Fruit fly (Drosophila melanogaster) whole organism, embryonic: ENCODE measurements around the gene CG31717.

ENCODE experiments used
- Atf6 ChIP-seq: fragments of 200-800 bp; sonication (Bioruptor generic); IDR thresholded peaks from 2 replicates; pipeline ENCODE4 v1.3.6; 2022; ENCODE audit warnings: missing biosample characterization, missing genetic modification characterization
- B-H1 ChIP-seq: fragments of 200-800 bp; sonication (Bioruptor generic); IDR thresholded peaks from 3 replicates; pipeline ENCODE4 v1.3.6; 2022; ENCODE audit warnings: missing biosample characterization, missing genetic modification characterization
- CG10366 ChIP-seq: fragments of 200-800 bp; sonication (Bioruptor generic); IDR thresholded peaks from 2 replicates; pipeline ENCODE4 v1.3.6; 2022; ENCODE audit warnings: missing biosample characterization, missing genetic modification characterization
- CG10959 ChIP-seq: fragments of 200-800 bp; sonication (Bioruptor generic); IDR thresholded peaks from 2 replicates; pipeline ENCODE4 v1.3.6; 2022; ENCODE audit warnings: missing biosample characterization, missing genetic modification characterization
- CG11247 ChIP-seq: fragments of 200-800 bp; sonication (Bioruptor generic); IDR thresholded peaks from 2 replicates; pipeline ENCODE4 v1.3.6; 2022; ENCODE audit warnings: missing biosample characterization, missing genetic modification characterization
- CG12299 ChIP-seq: fragments of 200-800 bp; sonication (Bioruptor generic); optimal IDR thresholded peaks from 2 replicates; lab custom pipeline; 2018; ENCODE audit warnings: missing biosample characterization, mild to moderate bottlenecking, missing genetic modification characterization
- CG12391 ChIP-seq: fragments of 200-800 bp; sonication (Bioruptor generic); optimal IDR thresholded peaks from 3 replicates; lab custom pipeline; 2018; ENCODE audit warnings: missing biosample characterization, mild to moderate bottlenecking, missing genetic modification characterization, moderate library complexity
- CG13123 ChIP-seq: fragments of 200-800 bp; sonication (Bioruptor generic); optimal IDR thresholded peaks from 2 replicates; lab custom pipeline; 2016; ENCODE audit warnings: missing biosample characterization, missing genetic modification characterization
- CG13296 ChIP-seq: fragments of 200-800 bp; sonication (Bioruptor generic); optimal IDR thresholded peaks from 3 replicates; lab custom pipeline; 2018; ENCODE audit warnings: missing biosample characterization, mild to moderate bottlenecking, missing genetic modification characterization
- CG13424 ChIP-seq: fragments of 200-800 bp; sonication (Bioruptor generic); optimal IDR thresholded peaks from 2 replicates; lab custom pipeline; 2019; ENCODE audit warnings: missing biosample characterization, mild to moderate bottlenecking, missing genetic modification characterization, moderate library complexity
- CG13894 ChIP-seq: fragments of 200-800 bp; sonication (Bioruptor generic); optimal IDR thresholded peaks from 3 replicates; lab custom pipeline; 2018; ENCODE audit warnings: missing biosample characterization, mild to moderate bottlenecking, missing genetic modification characterization, moderate library complexity
- CG14014 ChIP-seq: fragments of 200-800 bp; sonication (Bioruptor generic); IDR thresholded peaks from 2 replicates; pipeline ENCODE4 v1.3.6; 2022; ENCODE audit warnings: missing biosample characterization, missing genetic modification characterization
- CG14050 ChIP-seq: fragments of 200-800 bp; sonication (Bioruptor generic); IDR thresholded peaks from 3 replicates; pipeline ENCODE4 v1.3.6; 2022; ENCODE audit warnings: missing biosample characterization, missing genetic modification characterization
- CG17361 ChIP-seq: fragments of 200-800 bp; sonication (Bioruptor generic); IDR thresholded peaks from 3 replicates; pipeline ENCODE4 v1.3.6; 2022; ENCODE audit warnings: missing biosample characterization, missing genetic modification characterization
- CG17568 ChIP-seq: fragments of 200-800 bp; sonication (Bioruptor generic); optimal IDR thresholded peaks from 2 replicates; lab custom pipeline; 2018; ENCODE audit warnings: missing biosample characterization, mild to moderate bottlenecking, missing genetic modification characterization, moderate library complexity
- CG2202 ChIP-seq: fragments of 200-800 bp; sonication (Bioruptor generic); optimal IDR thresholded peaks from 2 replicates; lab custom pipeline; 2018; ENCODE audit warnings: missing biosample characterization, mild to moderate bottlenecking, missing genetic modification characterization
- CG3281 ChIP-seq: fragments of 200-800 bp; sonication (Bioruptor generic); optimal IDR thresholded peaks from 3 replicates; lab custom pipeline; 2017; ENCODE audit warnings: missing biosample characterization, mild to moderate bottlenecking, missing genetic modification characterization
- CG34224 ChIP-seq: fragments of 200-800 bp; sonication (Bioruptor generic); IDR thresholded peaks from 3 replicates; pipeline ENCODE4 v1.3.6; 2022; ENCODE audit warnings: missing biosample characterization, missing genetic modification characterization; ENCODE audit not compliant: partially characterized antibody
- CG3847 ChIP-seq: fragments of 200-800 bp; sonication (Bioruptor generic); IDR thresholded peaks from 2 replicates; pipeline ENCODE4 v1.3.6; 2022; ENCODE audit warnings: missing biosample characterization, missing genetic modification characterization
- CG6175 ChIP-seq: fragments of 200-800 bp; sonication (Bioruptor generic); IDR thresholded peaks from 3 replicates; pipeline ENCODE4 v1.3.6; 2022; ENCODE audit warnings: missing biosample characterization, missing genetic modification characterization
- CG6654 ChIP-seq: fragments of 200-800 bp; sonication (Bioruptor generic); optimal IDR thresholded peaks from 2 replicates; lab custom pipeline; 2017; ENCODE audit warnings: missing biosample characterization, mild to moderate bottlenecking, missing genetic modification characterization
- CG7357 ChIP-seq: fragments of 200-800 bp; sonication (Bioruptor generic); IDR thresholded peaks from 3 replicates; pipeline ENCODE4 v1.3.6; 2022; ENCODE audit warnings: missing biosample characterization, missing genetic modification characterization
- CG7372 ChIP-seq: fragments of 200-800 bp; sonication (Bioruptor generic); IDR thresholded peaks from 2 replicates; pipeline ENCODE4 v1.3.6; 2022; ENCODE audit warnings: missing biosample characterization, missing genetic modification characterization
- CG7963 ChIP-seq: fragments of 200-800 bp; sonication (Bioruptor generic); IDR thresholded peaks from 3 replicates; pipeline ENCODE4 v1.3.6; 2022; ENCODE audit warnings: missing biosample characterization, missing genetic modification characterization; ENCODE audit not compliant: partially characterized antibody
- CTCF ChIP-seq: fragments of 200-800 bp; sonication (Bioruptor generic); optimal IDR thresholded peaks from 2 replicates; lab custom pipeline; 2017; ENCODE audit warnings: missing biosample characterization, mild to moderate bottlenecking, missing genetic modification characterization, moderate library complexity
- Ets65A ChIP-seq: fragments of 200-800 bp; sonication (Bioruptor generic); peaks from one replicate; lab custom pipeline; 2016; ENCODE audit warnings: missing biosample characterization, missing genetic modification characterization
- HLH3B ChIP-seq: fragments of 200-800 bp; sonication (Bioruptor generic); IDR thresholded peaks from 2 replicates; pipeline ENCODE4 v1.3.6; 2022; ENCODE audit warnings: missing biosample characterization, missing genetic modification characterization
- HLHmδ ChIP-seq: fragments of 200-800 bp; sonication (Bioruptor generic); optimal IDR thresholded peaks from 2 replicates; lab custom pipeline; 2018; ENCODE audit warnings: missing biosample characterization, mild to moderate bottlenecking, missing genetic modification characterization, moderate library complexity
- Hr78 ChIP-seq, 2 experiments: fragments of 200-800 bp in 1 of 2; fragments of >200 bp in 1 of 2; sonication (Bioruptor generic) in 1 of 2; optimal IDR thresholded peaks; 2 replicates each; lab custom pipeline; 2017 to 2019; ENCODE audit warnings: missing biosample characterization in 2 of 2, missing genetic modification characterization in 2 of 2, mild to moderate bottlenecking in 1 of 2, moderate library complexity in 1 of 2
- Nf-YC ChIP-seq: fragments of 200-800 bp; optimal IDR thresholded peaks from 3 replicates; lab custom pipeline; 2019; ENCODE audit warnings: missing biosample characterization, mild to moderate bottlenecking, missing genetic modification characterization, moderate library complexity
- Ravus ChIP-seq: fragments of 200-800 bp; sonication (Bioruptor generic); IDR thresholded peaks from 2 replicates; pipeline ENCODE4 v1.3.6; 2022; ENCODE audit warnings: missing biosample characterization, missing genetic modification characterization
- Sin3A ChIP-seq: fragments of >200 bp; optimal IDR thresholded peaks from 2 replicates; lab custom pipeline; 2018
- Trl ChIP-seq, 3 experiments: fragments of >200 bp in 2 of 3; fragments of 200-800 bp in 1 of 3; sonication (Bioruptor generic) in 1 of 3; optimal IDR thresholded peaks; 2 replicates in 1 of 3; 3 replicates in 2 of 3; lab custom pipeline; 2016 to 2017; ENCODE audit warnings: missing biosample characterization in 1 of 3, missing genetic modification characterization in 1 of 3
- Usf ChIP-seq: fragments of 200-800 bp; sonication (Bioruptor generic); optimal IDR thresholded peaks from 2 replicates; lab custom pipeline; 2017; ENCODE audit warnings: missing genotype, missing biosample characterization, missing genetic modification characterization
- ab ChIP-seq: fragments of 200-800 bp; sonication (Bioruptor generic); optimal IDR thresholded peaks from 2 replicates; lab custom pipeline; 2016; ENCODE audit warnings: missing biosample characterization, missing genetic modification characterization
- amos ChIP-seq: fragments of 200-800 bp; sonication (Bioruptor generic); IDR thresholded peaks from 2 replicates; pipeline ENCODE4 v1.3.6; 2022; ENCODE audit warnings: missing biosample characterization, missing genetic modification characterization; ENCODE audit not compliant: partially characterized antibody
- bbx ChIP-seq: fragments of 200-800 bp; sonication (Bioruptor generic); IDR thresholded peaks from 2 replicates; pipeline ENCODE4 v1.3.6; 2022; ENCODE audit warnings: missing biosample characterization, missing genetic modification characterization; ENCODE audit not compliant: partially characterized antibody
- bcd ChIP-seq: fragments of 200-800 bp; sonication (Bioruptor generic); optimal IDR thresholded peaks from 2 replicates; lab custom pipeline; 2017; ENCODE audit warnings: missing biosample characterization, mild to moderate bottlenecking, missing genetic modification characterization
- bigmax ChIP-seq: fragments of 200-800 bp; sonication (Bioruptor generic); optimal IDR thresholded peaks from 2 replicates; lab custom pipeline; 2018; ENCODE audit warnings: missing biosample characterization, mild to moderate bottlenecking, missing genetic modification characterization
- btn ChIP-seq: fragments of 200-800 bp; sonication (Bioruptor generic); optimal IDR thresholded peaks from 2 replicates; lab custom pipeline; 2016; ENCODE audit warnings: missing biosample characterization, missing genetic modification characterization
- chif ChIP-seq, 2 experiments: fragments of 200-800 bp; sonication (Bioruptor generic); optimal IDR thresholded peaks; 3 replicates each; lab custom pipeline; 2016; ENCODE audit warnings: missing biosample characterization in 2 of 2, missing genetic modification characterization in 2 of 2
- da ChIP-seq: fragments of 200-800 bp; sonication (Bioruptor generic); optimal IDR thresholded peaks from 2 replicates; lab custom pipeline; 2016; ENCODE audit warnings: missing biosample characterization, missing genetic modification characterization
- eve ChIP-seq, 2 experiments: fragments of >200 bp; optimal IDR thresholded peaks; 2 replicates each; lab custom pipeline; 2017; ENCODE audit warnings: missing biosample characterization in 2 of 2, missing genetic modification characterization in 2 of 2
- ftz-f1 ChIP-seq: fragments of 200-800 bp; sonication (Bioruptor generic); optimal IDR thresholded peaks from 2 replicates; lab custom pipeline; 2016; ENCODE audit warnings: missing biosample characterization, missing genetic modification characterization
- gro ChIP-seq: fragments of 200-800 bp; sonication (Bioruptor generic); optimal IDR thresholded peaks from 2 replicates; lab custom pipeline; 2016; ENCODE audit warnings: missing biosample characterization, missing genetic modification characterization
- nom ChIP-seq: fragments of 200-800 bp; sonication (Bioruptor generic); optimal IDR thresholded peaks from 2 replicates; lab custom pipeline; 2017; ENCODE audit warnings: missing biosample characterization, missing genetic modification characterization, mild to moderate bottlenecking, moderate library complexity, missing genetic modification reagents
- otp ChIP-seq: fragments of 200-800 bp; sonication (Bioruptor generic); IDR thresholded peaks from 3 replicates; pipeline ENCODE4, ENCODE4 v1.3.6; 2022; ENCODE audit warnings: missing biosample characterization, missing genetic modification characterization
- pfk ChIP-seq: fragments of 200-800 bp; sonication (Bioruptor generic); optimal IDR thresholded peaks from 2 replicates; lab custom pipeline; 2018; ENCODE audit warnings: missing biosample characterization, mild to moderate bottlenecking, missing genetic modification characterization, moderate library complexity
- pum ChIP-seq: fragments of 200-800 bp; sonication (Bioruptor generic); optimal IDR thresholded peaks from 2 replicates; lab custom pipeline; 2016; ENCODE audit warnings: missing biosample characterization, missing genetic modification characterization
- run ChIP-seq: fragments of 200-800 bp; sonication (Bioruptor generic); optimal IDR thresholded peaks from 3 replicates; lab custom pipeline; 2018; ENCODE audit warnings: missing biosample characterization, mild to moderate bottlenecking, missing genetic modification characterization
- sug ChIP-seq: fragments of 200-800 bp; optimal IDR thresholded peaks from 2 replicates; lab custom pipeline; 2019; ENCODE audit warnings: missing biosample characterization, mild to moderate bottlenecking, missing genetic modification characterization, moderate library complexity
- z ChIP-seq: fragments of 200-800 bp; sonication (Bioruptor generic); IDR thresholded peaks from 3 replicates; pipeline ENCODE4 v1.3.6; 2022; ENCODE audit warnings: missing biosample characterization, missing genetic modification characterization

CG31717 gene

dm6 chr2L:10299810-10300147 is 49.2 kb downstream of the CG31717 start, which contains the start of gene CYLD (continued):
- TF ChIP-seq CG7357 (GFP tag; lab: Robert Waterston, UW) = 0 out of 3 replicates have a peak, but pooled peaks have one; percentile 18
- peak; percentile 75; the same call in 2 of the 3 replicates for TF ChIP-seq CG17361 (GFP tag; lab: Robert Waterston, UW)
- TF ChIP-seq bigmax (GFP tag; lab: Kevin White, UChicago) = no peak
- peak; percentile 41; the same call in 1 of the 2 replicates for TF ChIP-seq CG10366 (GFP tag; lab: Robert Waterston, UW)
- TF ChIP-seq CG14050 (GFP tag; lab: Robert Waterston, UW) = peak; percentile 47; the same call in 1 of the 3 replicates
- TF ChIP-seq HLH3B (GFP tag; lab: Robert Waterston, UW) = peak; percentile 44; the same call in 1 of the 2 replicates
- TF ChIP-seq amos = no peak
- TF ChIP-seq CG7963 (GFP tag; lab: Robert Waterston, UW) = no peak
- peak; percentile 72 for TF ChIP-seq CG13296 (GFP tag; lab: Kevin White, UChicago)
- TF ChIP-seq CG7372 (GFP tag; lab: Robert Waterston, UW) = no peak
- no peak for TF ChIP-seq CG6175 (GFP tag; lab: Robert Waterston, UW)
- TF ChIP-seq run (tag; lab: Kevin White, UChicago) = no peak
- TF ChIP-seq HLHmδ (GFP tag; lab: Kevin White, UChicago) = no peak
- TF ChIP-seq bcd (GFP tag; lab: Kevin White, UChicago) = no peak
- no peak for TF ChIP-seq Trl (optimal IDR thresholded peaks at IDR 0.05; lab: Kevin White, UChicago)
- peak; percentile 31 for TF ChIP-seq Trl (GFP tag; optimal IDR thresholded peaks at IDR 0.05; lab: Kevin White, UChicago)
- TF ChIP-seq CG14014 (GFP tag; lab: Robert Waterston, UW) = peak; percentile 76; the same call in 1 of the 2 replicates
- peak; percentile 63 for TF ChIP-seq CG3281
- no peak for TF ChIP-seq Usf
- TF ChIP-seq pum (GFP tag; lab: Kevin White, UChicago) = no peak
- no peak for TF ChIP-seq CG17568
- peak in 1 of 2 experiments; percentile 8 for TF ChIP-seq chif (GFP tag; optimal IDR thresholded peaks at IDR 0.05; lab: Kevin White, UChicago)
- peak; percentile 75 for TF ChIP-seq CG12299 (tag; lab: Kevin White, UChicago)
- no peak for TF ChIP-seq CTCF (GFP tag; lab: Kevin White, UChicago)
- TF ChIP-seq pfk (GFP tag; lab: Kevin White, UChicago) = no peak
- no peak for TF ChIP-seq bbx (GFP tag; lab: Robert Waterston, UW)
- TF ChIP-seq ftz-f1 (GFP tag; lab: Kevin White, UChicago) = no peak
- TF ChIP-seq gro (GFP tag; lab: Kevin White, UChicago) = no peak
- peak; percentile 61; the same call in 1 of the 3 replicates for TF ChIP-seq B-H1 (GFP tag; lab: Robert Waterston, UW)
- TF ChIP-seq otp (GFP tag; lab: Robert Waterston, UW) = no peak
- TF ChIP-seq eve (GFP tag; optimal IDR thresholded peaks at IDR 0.05; lab: Kevin White, UChicago) = no peak
- TF ChIP-seq CG13123 (GFP tag; lab: Kevin White, UChicago) = peak; percentile 67
- no peak for TF ChIP-seq CG3847 (GFP tag; lab: Robert Waterston, UW)
- TF ChIP-seq btn = no peak
- TF ChIP-seq CG6654 (GFP tag; lab: Kevin White, UChicago) = no peak
- TF ChIP-seq Nf-YC (tag; lab: Kevin White, UChicago) = peak; percentile 63
- TF ChIP-seq CG2202 (tag; lab: Kevin White, UChicago) = peak; percentile 46
- peak; percentile 79 for TF ChIP-seq CG13424
- TF ChIP-seq sug (tag; lab: Kevin White, UChicago) = peak; percentile 49
- TF ChIP-seq Ets65A = no peak
- no peak for TF ChIP-seq ab (GFP tag; lab: Kevin White, UChicago)
- TF ChIP-seq CG34224 (GFP tag; lab: Robert Waterston, UW) = peak; percentile 35; the same call in 1 of the 3 replicates
- peak; percentile 58 for TF ChIP-seq CG13894 (tag; lab: Kevin White, UChicago)
- no peak for TF ChIP-seq CG10959 (GFP tag; lab: Robert Waterston, UW)
- TF ChIP-seq Hr78 (GFP tag; optimal IDR thresholded peaks at IDR 0.05; lab: Kevin White, UChicago) = no peak
- no peak for TF ChIP-seq da (GFP tag; lab: Kevin White, UChicago)
- TF ChIP-seq Ravus (GFP tag; lab: Robert Waterston, UW) = no peak; the same call in 1 of the 2 replicates
- TF ChIP-seq CG12391 (tag; lab: Kevin White, UChicago) = peak; percentile 87
- no peak for TF ChIP-seq Sin3A (lab: Kevin White, UChicago)
- TF ChIP-seq nom (GFP tag; lab: Kevin White, UChicago) = peak; percentile 26
- peak; percentile 81 for TF ChIP-seq Atf6
- TF ChIP-seq CG11247 (GFP tag; lab: Robert Waterston, UW) = no peak
- no peak for TF ChIP-seq z
